Fruit fly (Drosophila melanogaster): ENCODE results near the gene Uch-L5R.

dm6 chrX:12034713-12035112 is 21.7 kb downstream of the Uch-L5R start:
- TF ChIP-seq CG10669 (GFP tag; optimal IDR thresholded peaks at IDR 0.05) (no peak), CG11902 (GFP tag; optimal IDR thresholded peaks at IDR 0.05) (no peak), CG6854 (GFP tag; optimal IDR thresholded peaks at IDR 0.05) (no peak), ss (GFP tag; optimal IDR thresholded peaks at IDR 0.05) (no peak), Sox15 (GFP tag; optimal IDR thresholded peaks at IDR 0.05) (no peak), CG3032 (tag; optimal IDR thresholded peaks at IDR 0.05) (no peak), lz (GFP tag; optimal IDR thresholded peaks at IDR 0.05) (no peak), CG8319 (GFP tag; optimal IDR thresholded peaks at IDR 0.05) (no peak), dsx (GFP tag; optimal IDR thresholded peaks at IDR 0.05; ENCODE audit: poor library complexity, severe bottlenecking) (no peak), CG6808 (GFP tag; optimal IDR thresholded peaks at IDR 0.05) (no peak), fkh (GFP tag; optimal IDR thresholded peaks at IDR 0.05) (no peak)

Measured in whole organism, prepupa.